Fruit fly (Drosophila melanogaster) whole organism, adult: Measurements from ENCODE around the gene CG32413.

Experiments
- CG11617 ChIP-seq: fragments of 200-800 bp; sonication (Bioruptor generic); optimal IDR thresholded peaks from 2 replicates; lab custom pipeline; 2017; ENCODE audit warnings: mild to moderate bottlenecking, missing biosample characterization, missing genetic modification reagents, missing genetic modification characterization
- CG12768 ChIP-seq: fragments of 200-800 bp; sonication (Bioruptor generic); optimal IDR thresholded peaks from 2 replicates; lab custom pipeline; 2017; ENCODE audit warnings: missing biosample characterization, missing genetic modification characterization, mild to moderate bottlenecking, moderate library complexity, missing genetic modification reagents
- CG1620 ChIP-seq: fragments of 200-800 bp; sonication (Bioruptor generic); optimal IDR thresholded peaks from 2 replicates; lab custom pipeline; 2016; ENCODE audit warnings: missing biosample characterization, missing genetic modification characterization
- CG33017 ChIP-seq: fragments of 200-800 bp; sonication (Bioruptor generic); optimal IDR thresholded peaks from 2 replicates; lab custom pipeline; 2018; ENCODE audit warnings: missing biosample characterization, mild to moderate bottlenecking, missing genetic modification characterization, moderate library complexity
- CG7101 ChIP-seq: fragments of 200-800 bp; sonication (Bioruptor generic); optimal IDR thresholded peaks from 2 replicates; lab custom pipeline; 2018; ENCODE audit warnings: missing biosample characterization, mild to moderate bottlenecking, missing genetic modification characterization, moderate library complexity
- Hr96 ChIP-seq: fragments of 200-800 bp; sonication (Bioruptor generic); optimal IDR thresholded peaks from 2 replicates; lab custom pipeline; 2016; ENCODE audit warnings: missing biosample characterization, missing genetic modification characterization
- Mnt ChIP-seq: fragments of 200-800 bp; sonication (Bioruptor generic); optimal IDR thresholded peaks from 2 replicates; lab custom pipeline; 2016; ENCODE audit warnings: missing biosample characterization, mild to moderate bottlenecking, missing genetic modification characterization
- bab1 ChIP-seq: fragments of 200-800 bp; sonication (Bioruptor generic); optimal IDR thresholded peaks from 3 replicates; lab custom pipeline; 2019; ENCODE audit warnings: missing biosample characterization, mild to moderate bottlenecking, missing genetic modification characterization, moderate library complexity
- cnc ChIP-seq, 2 experiments: fragments of >200 bp; optimal IDR thresholded peaks; 2 replicates each; lab custom pipeline; 2017
- kay ChIP-seq: fragments of 200-800 bp; sonication (Bioruptor generic); peaks from one replicate; lab custom pipeline; 2016; ENCODE audit warnings: missing biosample characterization, missing genetic modification characterization, borderline replicate concordance
- pad ChIP-seq: fragments of 200-800 bp; sonication (Bioruptor generic); optimal IDR thresholded peaks from 3 replicates; lab custom pipeline; 2017; ENCODE audit warnings: missing biosample characterization, missing genetic modification characterization, mild to moderate bottlenecking, moderate library complexity, missing genetic modification reagents
- tj ChIP-seq: fragments of 200-800 bp; sonication (Bioruptor generic); optimal IDR thresholded peaks from 3 replicates; lab custom pipeline; 2017; ENCODE audit warnings: missing biosample characterization, mild to moderate bottlenecking, missing genetic modification characterization, moderate library complexity

- no peak for TF ChIP-seq Mnt
- TF ChIP-seq CG1620 = no peak
- TF ChIP-seq cnc (optimal IDR thresholded peaks at IDR 0.05; lab: Kevin White, UChicago) = no peak
- TF ChIP-seq kay (GFP tag; lab: Kevin White, UChicago) = no peak
- TF ChIP-seq CG7101 (tag; lab: Kevin White, UChicago) = no peak
- TF ChIP-seq CG33017 = no peak
- TF ChIP-seq CG11617 (GFP tag; lab: Kevin White, UChicago) = no peak
- TF ChIP-seq Hr96 = no peak
- no peak for TF ChIP-seq pad (GFP tag; lab: Kevin White, UChicago)
- no peak for TF ChIP-seq bab1 (GFP tag; lab: Kevin White, UChicago)
- no peak for TF ChIP-seq tj
- TF ChIP-seq CG12768 (GFP tag; lab: Kevin White, UChicago) = no peak
These were observed 36.6 kb upstream of the CG32413 start for dm6 chr3L:5940431-5940830.
